Worm (Caenorhabditis elegans) whole organism, early embryonic: ENCODE results near the gene C46F2.1.

Experiments
- B0310.2 ChIP-seq: sonication (generic microtip); optimal IDR thresholded peaks from 2 replicates; lab custom pipeline; 2016; ENCODE audit warnings: mild to moderate bottlenecking, missing genetic modification characterization, missing compliant biosample characterization
- F13C5.2 ChIP-seq: sonication (generic microtip); optimal IDR thresholded peaks from 2 replicates; lab custom pipeline; 2017; ENCODE audit warnings: mild to moderate bottlenecking, missing genetic modification characterization, inconsistent platforms, missing compliant biosample characterization
- aly-1 ChIP-seq: sonication (generic microtip); optimal IDR thresholded peaks from 2 replicates; lab custom pipeline; 2016; ENCODE audit warnings: missing genetic modification characterization, missing compliant biosample characterization
- ama-1 ChIP-seq: fragments of 150-350 bp; optimal IDR thresholded peaks from 2 replicates; lab custom pipeline; 2014
- ceh-13 ChIP-seq: fragments of 200-800 bp; sonication (Bioruptor generic); optimal IDR thresholded peaks from 2 replicates; lab custom pipeline; 2018; ENCODE audit warnings: mild to moderate bottlenecking, missing genetic modification characterization, missing compliant biosample characterization
- ceh-36 ChIP-seq: sonication (generic microtip); optimal IDR thresholded peaks from 2 replicates; lab custom pipeline; 2016; ENCODE audit warnings: missing genetic modification characterization, inconsistent platforms, missing compliant biosample characterization
- ets-7 ChIP-seq: sonication (generic microtip); optimal IDR thresholded peaks from 2 replicates; lab custom pipeline; 2016; ENCODE audit warnings: missing genotype, missing genetic modification characterization, missing compliant biosample characterization
- flt-1 ChIP-seq: fragments of 200-800 bp; sonication (Bioruptor generic); IDR thresholded peaks from 2 replicates; pipeline ENCODE4 v1.3.6; 2022; ENCODE audit warnings: missing genetic modification characterization, missing compliant biosample characterization
- hmbx-1 ChIP-seq: sonication (generic microtip); optimal IDR thresholded peaks from 2 replicates; lab custom pipeline; 2016; ENCODE audit warnings: mild to moderate bottlenecking, missing genetic modification characterization, missing compliant biosample characterization
- hmg-4 ChIP-seq: fragments of 200-800 bp; sonication (Bioruptor generic); optimal IDR thresholded peaks from 2 replicates; lab custom pipeline; 2018; ENCODE audit warnings: mild to moderate bottlenecking, missing genetic modification characterization, missing compliant biosample characterization
- hnd-1 ChIP-seq: sonication (generic microtip); optimal IDR thresholded peaks from 2 replicates; lab custom pipeline; 2016; ENCODE audit warnings: missing genetic modification characterization, missing compliant biosample characterization
- pes-1 ChIP-seq: fragments of 200-800 bp; sonication (Bioruptor generic); IDR thresholded peaks from 2 replicates; pipeline ENCODE4 v1.3.6; 2022; ENCODE audit warnings: missing genetic modification reagents, missing genetic modification characterization, missing compliant biosample characterization
- scrt-1 ChIP-seq: fragments of 200-800 bp; sonication (Bioruptor generic); IDR thresholded peaks from 2 replicates; pipeline ENCODE4 v1.3.6; 2022; ENCODE audit warnings: missing genetic modification characterization, missing compliant biosample characterization
- sea-1 ChIP-seq: fragments of 200-800 bp; sonication (Bioruptor generic); conservative IDR thresholded peaks from 2 replicates; pipeline ENCODE4 v1.3.6; 2022; ENCODE audit warnings: missing genetic modification characterization, missing compliant biosample characterization
- tbx-11 ChIP-seq: fragments of 200-800 bp; sonication (Bioruptor generic); IDR thresholded peaks from 2 replicates; pipeline ENCODE4 v1.3.6; 2022; ENCODE audit warnings: missing genetic modification characterization, missing compliant biosample characterization
- tbx-37 ChIP-seq: fragments of 200-800 bp; sonication (Bioruptor generic); conservative IDR thresholded peaks from 2 replicates; pipeline ENCODE4 v1.3.6; 2022; ENCODE audit warnings: missing genetic modification reagents, missing genetic modification characterization, missing compliant biosample characterization
- tra-4 ChIP-seq: sonication (generic microtip); optimal IDR thresholded peaks from 2 replicates; lab custom pipeline; 2017; ENCODE audit warnings: missing genetic modification characterization, missing compliant biosample characterization

Gene C46F2.1

DNA sequence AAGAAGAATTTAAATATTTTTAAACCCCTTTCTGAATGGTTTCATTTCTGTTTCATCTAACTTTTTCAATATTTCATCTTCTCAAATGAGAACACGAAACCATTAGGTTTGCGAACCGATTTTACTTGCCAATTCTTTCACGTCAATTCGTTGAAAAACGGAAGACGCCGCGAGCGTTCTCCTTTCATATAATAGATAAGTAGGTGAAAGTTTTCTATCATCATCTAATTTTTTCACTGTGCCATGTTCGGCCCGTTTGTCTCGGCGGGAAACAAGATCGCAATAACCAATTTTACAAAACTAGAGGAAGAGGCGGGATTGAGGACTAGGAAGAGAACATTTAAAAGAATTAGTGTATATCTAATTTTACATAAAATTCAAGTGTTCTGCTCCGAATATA is 32.7 kb upstream of the C46F2.1 start, which contains the start of gene C18A11.4:
Gene C18A11.4, plus strand, starts transcription at position 367 of the 400 bp plus-strand sequence.
- TF ChIP-seq ets-7 (tag; lab: Kevin White, UChicago) = no peak
- no peak for TF ChIP-seq flt-1 (GFP tag; lab: Robert Waterston, UW)
- no peak for TF ChIP-seq ama-1
- TF ChIP-seq ceh-36 (tag; lab: Kevin White, UChicago) = no peak
- TF ChIP-seq hmbx-1 (tag; lab: Kevin White, UChicago) = no peak
- no peak for TF ChIP-seq tra-4 (tag; lab: Kevin White, UChicago)
- no peak for TF ChIP-seq tbx-11
- TF ChIP-seq hmg-4 (GFP tag; lab: Kevin White, UChicago) = no peak
- TF ChIP-seq scrt-1 (GFP tag; lab: Robert Waterston, UW) = no peak
- TF ChIP-seq hnd-1 (tag; lab: Kevin White, UChicago) = no peak
- TF ChIP-seq pes-1 (GFP tag; lab: Robert Waterston, UW) = no peak
- no peak for TF ChIP-seq F13C5.2 (tag; lab: Kevin White, UChicago)
- no peak for TF ChIP-seq B0310.2
- TF ChIP-seq ceh-13 (GFP tag; lab: Kevin White, UChicago) = no peak
- no peak for TF ChIP-seq tbx-37 (GFP tag; lab: Robert Waterston, UW)
- no peak for TF ChIP-seq sea-1 (GFP tag; lab: Robert Waterston, UW)

DNA sequence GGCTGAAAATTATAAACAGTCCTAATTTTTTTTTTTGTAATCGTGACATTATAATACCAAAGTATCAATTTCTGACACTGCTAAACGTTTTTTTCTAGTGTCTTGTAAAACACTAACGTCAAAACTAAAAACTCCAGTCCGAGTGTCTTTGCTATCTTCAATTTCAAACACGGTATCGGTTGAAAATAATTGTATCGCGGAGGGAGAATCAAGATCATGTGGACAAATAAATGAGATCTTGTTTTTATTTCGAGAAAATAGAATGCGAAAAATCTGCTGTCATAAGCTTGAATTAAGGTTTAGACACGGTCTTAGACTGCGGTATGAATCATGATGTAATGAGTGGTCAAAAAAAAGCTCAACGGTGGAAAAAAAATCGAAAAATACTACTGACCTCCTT is 29.2 kb upstream of the C46F2.1 start:
- no peak for TF ChIP-seq tra-4 (tag; lab: Kevin White, UChicago)
- no peak for TF ChIP-seq tbx-11
- no peak for TF ChIP-seq F13C5.2 (tag; lab: Kevin White, UChicago)
- no peak for TF ChIP-seq hmbx-1 (tag; lab: Kevin White, UChicago)
- no peak for TF ChIP-seq hnd-1 (tag; lab: Kevin White, UChicago)
- TF ChIP-seq scrt-1 (GFP tag; lab: Robert Waterston, UW) = no peak
- no peak for TF ChIP-seq tbx-37 (GFP tag; lab: Robert Waterston, UW)
- TF ChIP-seq flt-1 (GFP tag; lab: Robert Waterston, UW) = no peak
- no peak for TF ChIP-seq hmg-4 (GFP tag; lab: Kevin White, UChicago)
- TF ChIP-seq aly-1 (tag; lab: Kevin White, UChicago) = no peak
- no peak for TF ChIP-seq ceh-13 (GFP tag; lab: Kevin White, UChicago)
- no peak for TF ChIP-seq pes-1 (GFP tag; lab: Robert Waterston, UW)
- TF ChIP-seq sea-1 (GFP tag; lab: Robert Waterston, UW) = no peak
- TF ChIP-seq ama-1 = no peak
- no peak for TF ChIP-seq ceh-36 (tag; lab: Kevin White, UChicago)

DNA sequence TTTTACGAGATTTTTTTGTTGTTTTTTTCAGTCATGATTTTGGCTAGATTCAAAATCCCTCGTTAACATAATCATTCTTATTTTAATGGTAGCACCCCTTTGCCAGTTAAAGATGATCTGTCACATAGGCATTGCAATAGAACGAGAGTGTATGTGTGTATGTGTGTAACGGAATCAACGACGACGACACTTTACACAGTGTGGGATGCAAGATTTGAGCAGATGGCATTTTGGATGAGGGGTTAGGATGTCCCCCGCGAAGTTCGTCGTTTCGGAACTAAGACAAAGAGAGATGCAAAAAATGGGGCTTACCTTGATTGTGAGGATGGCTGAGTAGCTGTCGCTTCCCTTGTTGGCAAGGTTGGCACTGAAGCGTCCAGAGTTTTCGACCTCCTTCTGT is 25.8 kb upstream of the C46F2.1 start:
- TF ChIP-seq hmg-4 (GFP tag; lab: Kevin White, UChicago) (no peak), pes-1 (GFP tag; lab: Robert Waterston, UW) (no peak), ceh-13 (GFP tag; lab: Kevin White, UChicago) (no peak), F13C5.2 (tag; lab: Kevin White, UChicago) (no peak), tbx-11 (no peak), B0310.2 (no peak), ceh-36 (tag; lab: Kevin White, UChicago) (no peak), tbx-37 (GFP tag; lab: Robert Waterston, UW) (no peak), scrt-1 (GFP tag; lab: Robert Waterston, UW) (no peak), tra-4 (tag; lab: Kevin White, UChicago) (no peak), flt-1 (GFP tag; lab: Robert Waterston, UW) (no peak), ets-7 (tag; lab: Kevin White, UChicago) (no peak), aly-1 (tag; lab: Kevin White, UChicago) (no peak), hnd-1 (tag; lab: Kevin White, UChicago) (no peak), sea-1 (GFP tag; lab: Robert Waterston, UW) (no peak), hmbx-1 (tag; lab: Kevin White, UChicago) (no peak)

DNA sequence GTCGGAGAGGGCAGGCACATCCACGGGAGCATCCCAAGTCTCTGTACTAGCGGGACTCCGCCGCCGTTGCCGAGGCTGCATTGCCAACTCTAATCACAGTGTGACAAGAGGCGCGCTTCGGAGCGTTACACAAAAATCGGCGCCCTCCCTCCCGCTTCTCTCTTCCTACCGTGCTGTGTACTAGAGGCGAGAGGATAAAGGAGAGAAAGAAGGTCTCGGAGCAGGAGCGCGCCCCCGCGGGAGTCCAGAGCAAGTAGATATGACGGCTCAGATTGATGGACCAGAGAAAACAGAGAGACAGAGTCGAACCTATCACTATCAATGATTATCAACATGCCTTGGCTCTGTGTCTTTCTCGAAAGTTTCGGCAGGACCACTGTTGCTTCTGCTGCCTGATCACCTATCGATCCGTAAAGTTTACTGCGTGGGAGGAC is 24.8 kb upstream of the C46F2.1 start:
- TF ChIP-seq hnd-1 (tag; lab: Kevin White, UChicago) = no peak
- no peak for TF ChIP-seq pes-1 (GFP tag; lab: Robert Waterston, UW)

DNA sequence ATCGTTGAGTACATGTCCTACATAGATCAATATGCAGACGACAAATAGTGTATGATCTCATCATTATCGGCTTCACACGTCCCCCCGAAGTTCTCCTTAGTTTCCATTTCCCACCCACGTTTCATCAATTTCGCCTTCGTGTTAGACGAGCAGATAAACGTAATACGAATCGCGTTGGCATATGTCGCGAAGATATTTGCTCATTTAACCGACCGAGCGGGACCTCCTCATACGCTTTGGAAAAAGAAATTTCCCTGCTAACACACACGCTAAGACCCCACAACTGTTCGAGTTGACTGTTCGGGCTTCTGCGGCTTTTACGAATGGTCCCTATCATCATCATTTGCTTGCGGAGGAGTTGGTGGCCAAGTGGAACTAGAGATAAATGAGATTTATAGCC is 23.4 kb upstream of the C46F2.1 start:
- no peak for TF ChIP-seq sea-1 (GFP tag; lab: Robert Waterston, UW)
- no peak for TF ChIP-seq tbx-37 (GFP tag; lab: Robert Waterston, UW)
- TF ChIP-seq ets-7 (tag; lab: Kevin White, UChicago) = no peak
- TF ChIP-seq ama-1 = no peak
- no peak for TF ChIP-seq hmg-4 (GFP tag; lab: Kevin White, UChicago)
- no peak for TF ChIP-seq tra-4 (tag; lab: Kevin White, UChicago)
- TF ChIP-seq aly-1 (tag; lab: Kevin White, UChicago) = no peak
- TF ChIP-seq ceh-13 (GFP tag; lab: Kevin White, UChicago) = no peak
- no peak for TF ChIP-seq tbx-11
- TF ChIP-seq pes-1 (GFP tag; lab: Robert Waterston, UW) = no peak
- TF ChIP-seq hmbx-1 (tag; lab: Kevin White, UChicago) = no peak
- TF ChIP-seq B0310.2 = no peak
- no peak for TF ChIP-seq scrt-1 (GFP tag; lab: Robert Waterston, UW)
- no peak for TF ChIP-seq flt-1 (GFP tag; lab: Robert Waterston, UW)
- no peak for TF ChIP-seq F13C5.2 (tag; lab: Kevin White, UChicago)
- TF ChIP-seq hnd-1 (tag; lab: Kevin White, UChicago) = no peak
- no peak for TF ChIP-seq ceh-36 (tag; lab: Kevin White, UChicago)

DNA sequence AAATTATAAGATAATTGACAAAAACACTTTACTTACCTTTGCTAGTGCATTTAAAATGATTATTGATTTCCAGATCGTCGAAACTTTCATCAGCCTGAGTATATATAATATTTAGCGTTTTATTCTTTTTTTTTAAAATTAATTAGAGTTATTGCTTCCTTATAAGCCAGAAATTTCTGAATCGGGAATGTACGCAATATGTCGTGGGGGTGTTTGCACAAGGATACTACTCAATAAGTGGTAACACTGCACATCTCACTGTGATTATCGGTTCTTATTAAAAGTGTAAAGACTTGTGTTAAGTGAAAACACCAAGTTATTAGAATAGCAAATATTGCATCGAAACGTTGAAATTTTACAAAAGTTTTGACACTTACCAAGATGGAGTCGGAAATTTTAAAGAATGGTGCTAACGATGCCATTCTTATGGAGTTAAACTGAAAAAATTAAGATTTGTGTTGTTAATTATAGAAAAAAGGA is 20.0 kb upstream of the C46F2.1 start, which contains the start of gene dim-1:
Gene dim-1, minus strand, starts transcription at position 430 of the 480 bp plus-strand sequence.
- TF ChIP-seq F13C5.2 (tag; lab: Kevin White, UChicago) (peak; percentile 16), tra-4 (tag; lab: Kevin White, UChicago) (no peak)

DNA sequence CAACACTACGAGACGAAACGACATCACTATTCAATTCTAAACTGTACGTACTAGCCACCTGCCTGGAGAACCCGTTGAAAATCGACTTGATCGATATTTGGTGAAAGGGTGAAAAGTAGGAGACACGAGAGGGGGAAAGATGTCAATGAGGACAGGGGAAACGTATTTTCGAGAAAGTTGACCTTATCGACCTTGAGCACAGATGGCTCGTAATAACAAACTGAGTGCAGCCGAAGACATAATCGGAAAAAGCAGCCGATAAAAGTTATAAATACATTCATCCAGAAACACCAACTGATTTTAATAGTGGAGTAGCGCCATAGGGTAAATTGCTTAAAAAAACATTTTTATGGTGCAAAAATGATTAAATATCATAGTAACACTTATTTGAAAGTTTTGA is 17.8 kb upstream of the C46F2.1 start:
- TF ChIP-seq scrt-1 (GFP tag; lab: Robert Waterston, UW) (no peak), hnd-1 (tag; lab: Kevin White, UChicago) (no peak), ets-7 (tag; lab: Kevin White, UChicago) (no peak), sea-1 (GFP tag; lab: Robert Waterston, UW) (no peak), ceh-13 (GFP tag; lab: Kevin White, UChicago) (no peak), aly-1 (tag; lab: Kevin White, UChicago) (no peak), F13C5.2 (tag; lab: Kevin White, UChicago) (no peak), hmg-4 (GFP tag; lab: Kevin White, UChicago) (no peak), B0310.2 (no peak), tra-4 (tag; lab: Kevin White, UChicago) (no peak), ceh-36 (tag; lab: Kevin White, UChicago) (no peak), flt-1 (GFP tag; lab: Robert Waterston, UW) (no peak), tbx-11 (no peak), tbx-37 (GFP tag; lab: Robert Waterston, UW) (no peak), pes-1 (GFP tag; lab: Robert Waterston, UW) (no peak), ama-1 (no peak), hmbx-1 (tag; lab: Kevin White, UChicago) (no peak)
